Fruit fly (Drosophila melanogaster): ENCODE data around the gene CG33096.
A peak's percentile ranks its signal among the peaks of the same experiment; 100 is the strongest.
"Not testable (repeated sequence)": the region's sequence is repeated elsewhere in the genome, so short reads cannot be mapped to it uniquely, and the experiment has no call there.

The CG33096 gene

DNA sequence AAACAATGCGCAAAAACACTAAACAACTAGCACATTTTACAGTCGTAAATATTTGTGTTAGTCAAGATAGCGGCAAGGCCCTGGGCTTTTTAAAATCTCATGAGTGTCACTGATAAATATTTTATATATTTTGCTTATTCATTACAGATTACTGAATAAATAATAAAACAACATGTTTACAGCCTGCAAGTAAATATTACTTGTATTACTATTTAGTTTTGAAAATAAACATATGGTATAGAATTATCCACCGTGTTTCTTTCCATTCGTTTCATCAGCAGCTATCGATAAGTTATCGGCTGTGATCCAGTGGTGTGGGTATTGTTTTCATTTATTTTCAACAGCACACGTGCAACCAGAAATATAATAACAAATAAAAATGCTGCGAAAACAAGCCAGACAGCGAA, 22.9 kb upstream of the CG33096 start, which contains the start of the genes shams and CG11920:
Gene shams, minus strand, starts transcription at position 50 of the 407 bp plus-strand sequence.
Gene CG11920, plus strand, starts transcription at position 320 of the 407 bp plus-strand sequence.
- TF ChIP-seq CTCF (optimal IDR thresholded peaks at IDR 0.05): no peak
- no peak for TF ChIP-seq CG8478 (optimal IDR thresholded peaks at IDR 0.05)

DNA sequence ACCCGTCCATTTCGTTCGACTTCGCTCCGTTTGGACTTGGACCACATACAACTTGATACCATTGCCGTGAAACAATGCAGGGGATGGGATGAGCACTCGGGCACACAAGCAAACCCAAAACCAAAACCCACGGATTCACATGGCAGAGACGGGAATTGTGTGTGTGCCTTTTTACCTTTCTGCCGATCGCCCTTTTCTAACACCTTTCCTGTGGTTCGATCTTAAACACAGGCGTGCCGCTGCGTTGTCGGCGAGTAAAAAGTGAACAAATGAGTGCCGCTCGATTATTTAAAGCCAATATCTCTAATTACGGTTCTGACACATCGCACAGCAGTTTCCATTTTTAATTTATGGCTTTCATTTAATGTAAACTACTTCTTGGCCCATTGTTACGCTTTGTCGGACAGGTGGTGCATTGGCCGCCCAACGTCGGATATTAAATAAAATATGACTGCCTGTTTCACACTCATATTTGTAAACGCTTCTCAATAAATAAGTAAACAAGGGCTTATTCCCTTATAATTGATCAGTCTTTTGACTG, 20.1 kb upstream of the CG33096 start:
- TF ChIP-seq CTCF (optimal IDR thresholded peaks at IDR 0.05): no peak
- TF ChIP-seq CG8478 (optimal IDR thresholded peaks at IDR 0.05): no peak

- TF ChIP-seq CG8478 (optimal IDR thresholded peaks at IDR 0.05) (no peak), CTCF (optimal IDR thresholded peaks at IDR 0.05) (no peak)
Observed at dm6 chr3R:25078665-25079064, 18.8 kb upstream of the CG33096 start.

DNA sequence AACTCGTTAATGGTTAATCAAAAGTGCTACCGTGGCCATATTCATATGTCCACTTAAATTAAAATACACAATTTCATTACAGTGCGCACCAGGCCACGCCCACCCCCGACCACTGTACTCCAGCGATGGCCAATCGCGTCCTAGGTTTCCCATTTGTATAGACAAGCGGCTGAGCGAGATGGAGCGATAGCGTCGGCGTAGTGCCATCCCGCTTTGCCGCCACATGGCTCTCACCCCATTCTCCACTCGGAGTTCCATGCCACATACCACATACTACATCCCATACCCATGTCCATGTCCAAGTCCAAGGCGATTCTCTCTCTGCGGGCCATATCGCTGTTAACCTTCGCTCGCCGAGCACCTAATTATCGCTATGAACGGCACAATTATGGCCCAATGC, 17.0 kb upstream of the CG33096 start:
- TF ChIP-seq CTCF (optimal IDR thresholded peaks at IDR 0.05) (peak in 1 of 2 experiments; percentile 30), CG8478 (optimal IDR thresholded peaks at IDR 0.05) (no peak)

DNA sequence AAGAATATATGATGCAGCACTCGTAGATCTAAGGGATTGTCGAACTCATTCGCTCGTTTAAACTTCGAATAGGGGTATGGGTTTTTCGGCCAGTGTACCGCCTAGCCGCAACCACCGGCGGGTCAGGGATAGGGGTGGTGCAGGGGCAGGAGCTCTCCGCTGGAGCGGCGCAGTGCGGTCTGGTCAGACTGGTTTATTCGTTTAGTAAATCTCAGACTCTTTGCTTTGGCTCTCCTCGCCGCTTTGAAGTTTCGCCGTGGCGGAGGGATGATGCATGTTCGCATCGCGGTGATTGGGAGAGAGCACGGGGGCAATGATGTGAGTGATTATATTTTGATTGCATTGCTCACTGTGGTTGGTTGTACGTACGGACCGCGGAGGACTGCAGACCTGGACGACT, 15.1 kb upstream of the CG33096 start, which contains the start of gene fd96Ca:
Gene fd96Ca, plus strand, starts transcription at position 337 of the 400 bp plus-strand sequence.
- TF ChIP-seq CG8478 (optimal IDR thresholded peaks at IDR 0.05): no peak
- no peak for TF ChIP-seq CTCF (optimal IDR thresholded peaks at IDR 0.05)

- TF ChIP-seq CG8478 (optimal IDR thresholded peaks at IDR 0.05): no peak
- no peak for TF ChIP-seq CTCF (optimal IDR thresholded peaks at IDR 0.05)
Observed at dm6 chr3R:25094639-25095038, 2.8 kb upstream of the CG33096 start, which contains the start of gene fd96Cb. fd96Cb (plus strand) TSS chr3R:25095012.

DNA sequence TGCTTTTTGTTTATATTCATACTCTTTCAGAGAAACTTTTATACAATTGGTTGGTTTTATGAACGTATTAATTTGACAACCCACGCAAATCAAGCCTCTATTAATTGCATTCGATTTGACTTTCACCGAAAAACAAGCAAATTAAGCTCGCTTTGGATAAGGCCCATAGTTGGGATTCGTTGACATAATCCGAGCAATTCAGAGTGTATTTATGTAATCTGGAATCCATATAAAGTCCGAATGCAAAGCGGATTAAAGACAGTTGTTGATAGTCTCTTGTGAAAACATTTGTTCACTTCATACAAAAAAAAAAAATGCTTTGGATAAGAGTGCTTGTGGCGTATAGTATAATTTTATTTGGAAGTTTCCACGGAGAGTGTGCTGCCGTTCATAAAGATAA, 4.8 kb downstream of the CG33096 start, which contains the start of gene CG45095:
Gene CG45095, plus strand, starts transcription at position 301 of the 400 bp plus-strand sequence.
- TF ChIP-seq CG8478 (optimal IDR thresholded peaks at IDR 0.05): no peak
- TF ChIP-seq CTCF (optimal IDR thresholded peaks at IDR 0.05): no peak

dm6 chr3R:25108932-25109331, 11.5 kb downstream of the CG33096 start, which contains the start of gene CG34027:
CG34027 (minus strand) TSS chr3R:25109032.
- no peak for TF ChIP-seq CG8478 (optimal IDR thresholded peaks at IDR 0.05)

dm6 chr3R:25112466-25112939, 15.0 kb downstream of the CG33096 start, which contains the start of gene Nepl16:
Nepl16 (minus strand) TSS chr3R:25112516.
- TF ChIP-seq CTCF (optimal IDR thresholded peaks at IDR 0.05) (peak; percentile 38 to 68), CG8478 (optimal IDR thresholded peaks at IDR 0.05) (no peak)

dm6 chr3R:25122736-25123211, 25.3 kb downstream of the CG33096 start, which contains the start of the genes CG31510 and TTLL5:
CG31510 (minus strand) TSS chr3R:25122920.
TTLL5 (minus strand) TSS chr3R:25122920.
- no peak for TF ChIP-seq CG8478 (optimal IDR thresholded peaks at IDR 0.05)
- TF ChIP-seq CTCF (optimal IDR thresholded peaks at IDR 0.05): no peak

DNA sequence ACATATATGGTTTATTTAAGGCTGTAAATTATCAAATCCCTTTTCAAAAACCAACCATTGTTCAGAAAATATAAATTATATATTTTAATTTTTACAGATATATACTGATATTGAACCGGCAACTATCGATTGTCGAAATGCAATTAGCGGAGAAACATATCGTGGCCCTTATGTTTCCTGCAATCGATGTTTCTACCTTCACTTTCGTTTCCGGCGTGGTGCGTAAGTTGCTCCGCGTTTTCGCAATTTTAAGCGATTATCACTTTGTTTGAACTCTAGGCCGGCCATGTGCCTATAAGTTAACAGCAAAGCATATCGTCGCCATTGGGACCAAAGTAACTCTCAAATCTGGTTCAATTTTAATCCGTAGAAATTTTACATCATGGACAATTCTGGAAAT, 25.8 kb downstream of the CG33096 start, which contains the start of gene vig2:
Gene vig2, plus strand, starts transcription at position 112 of the 400 bp plus-strand sequence.
- TF ChIP-seq CG8478, CTCF (optimal IDR thresholded peaks at IDR 0.05): not testable (repeated sequence)

dm6 chr3R:25126823-25127222, 29.4 kb downstream of the CG33096 start:
- no peak for TF ChIP-seq CTCF (optimal IDR thresholded peaks at IDR 0.05)
- TF ChIP-seq CG8478 (optimal IDR thresholded peaks at IDR 0.05): no peak

dm6 chr3R:25127231-25127689, 29.8 kb downstream of the CG33096 start, which contains the start of the genes Mocs2A, Mocs2B and Clbn:
Mocs2A (minus strand) TSS chr3R:25127359.
Mocs2B (minus strand) TSS chr3R:25127359.
Clbn (plus strand) TSS chr3R:25127502.
- TF ChIP-seq CTCF (optimal IDR thresholded peaks at IDR 0.05) (no peak), CG8478 (optimal IDR thresholded peaks at IDR 0.05) (no peak)

- not testable (repeated sequence) for TF ChIP-seq CTCF, CG8478 (optimal IDR thresholded peaks at IDR 0.05)
Observed at dm6 chr3R:25131042-25131441, 33.6 kb downstream of the CG33096 start, which contains the start of gene Bili. Bili (plus strand) TSS chr3R:25131306.

- TF ChIP-seq CG8478 (optimal IDR thresholded peaks at IDR 0.05) (no peak), CTCF (optimal IDR thresholded peaks at IDR 0.05) (no peak)
Observed at dm6 chr3R:25137565-25138367, 40.3 kb downstream of the CG33096 start, which contains the start of gene danr. danr (plus strand) TSS chr3R:25138072.
